Fruit fly (Drosophila melanogaster) whole organism, wandering third instar larva: ENCODE data around the gene sra.

Source experiments
- Abd-B ChIP-seq: fragments of >200 bp; optimal IDR thresholded peaks from 2 replicates; lab custom pipeline; 2017; ENCODE audit warnings: missing biosample characterization, missing genetic modification characterization
- CG32264 ChIP-seq: fragments of 200-800 bp; sonication (Bioruptor generic); optimal IDR thresholded peaks from 2 replicates; lab custom pipeline; 2016; ENCODE audit warnings: missing biosample characterization, missing genetic modification characterization
- CG9705 ChIP-seq: fragments of 200-800 bp; sonication (Bioruptor generic); optimal IDR thresholded peaks from 2 replicates; lab custom pipeline; 2018; ENCODE audit warnings: missing biosample characterization, mild to moderate bottlenecking, missing genetic modification characterization
- CrebA ChIP-seq: fragments of 200-800 bp; sonication (Bioruptor generic); optimal IDR thresholded peaks from 2 replicates; lab custom pipeline; 2016; ENCODE audit warnings: missing biosample characterization, mild to moderate bottlenecking, missing genetic modification characterization, borderline replicate concordance
- Dfd ChIP-seq: fragments of >200 bp; optimal IDR thresholded peaks from 2 replicates; lab custom pipeline; 2017; ENCODE audit warnings: missing biosample characterization, missing genetic modification characterization
- Dif ChIP-seq: fragments of 200-275, 200-300 bp; sonication (Bioruptor generic); optimal IDR thresholded peaks from 2 replicates; lab custom pipeline; 2018; ENCODE audit warnings: missing biosample characterization, missing genetic modification characterization; ENCODE audit not compliant: partially characterized antibody
- GATAd ChIP-seq: sonication (Bioruptor generic); optimal IDR thresholded peaks from 2 replicates; lab custom pipeline; 2016; ENCODE audit warnings: missing biosample characterization, missing genetic modification characterization
- HLH106 ChIP-seq: fragments of 200-800 bp; optimal IDR thresholded peaks from 3 replicates; lab custom pipeline; 2019; ENCODE audit warnings: missing biosample characterization, mild to moderate bottlenecking, missing genetic modification characterization, moderate library complexity
- Hnf4 ChIP-seq: fragments of 200-800 bp; sonication (Bioruptor generic); optimal IDR thresholded peaks from 2 replicates; lab custom pipeline; 2016; ENCODE audit warnings: missing biosample characterization, mild to moderate bottlenecking, missing genetic modification characterization
- Hr78 ChIP-seq: fragments of >200 bp; optimal IDR thresholded peaks from 2 replicates; lab custom pipeline; 2017; ENCODE audit warnings: missing biosample characterization, missing genetic modification characterization
- Hr83 ChIP-seq: fragments of 200-300 bp; sonication (Bioruptor generic); optimal IDR thresholded peaks from 2 replicates; lab custom pipeline; 2016; ENCODE audit warnings: missing biosample characterization, mild to moderate bottlenecking, missing genetic modification characterization, moderate library complexity; ENCODE audit not compliant: poor library complexity, severe bottlenecking
- Jra ChIP-seq: sonication (Bioruptor generic); optimal IDR thresholded peaks from 2 replicates; lab custom pipeline; 2016; ENCODE audit warnings: missing biosample characterization, missing genetic modification characterization
- Mio ChIP-seq: sonication (Bioruptor generic); optimal IDR thresholded peaks from 2 replicates; lab custom pipeline; 2016; ENCODE audit warnings: missing biosample characterization, missing genetic modification characterization
- Myc ChIP-seq: fragments of >200 bp; optimal IDR thresholded peaks from 2 replicates; lab custom pipeline; 2017
- N ChIP-seq: fragments of >200 bp; optimal IDR thresholded peaks from 2 replicates; lab custom pipeline; 2018; ENCODE audit warnings: missing biosample characterization, missing external identifiers, missing genetic modification characterization
- OdsH ChIP-seq: fragments of 200-800 bp; sonication (Bioruptor generic); optimal IDR thresholded peaks from 2 replicates; lab custom pipeline; 2016; ENCODE audit warnings: missing biosample characterization, mild to moderate bottlenecking, missing genetic modification characterization
- Rel ChIP-seq, 2 experiments: fragments of 200-800 bp; sonication (Bioruptor generic) in 1 of 2; optimal IDR thresholded peaks; 2 replicates in 1 of 2; 3 replicates in 1 of 2; lab custom pipeline; 2016 to 2019; ENCODE audit warnings: mild to moderate bottlenecking in 2 of 2, missing biosample characterization in 2 of 2, missing genetic modification characterization in 2 of 2, moderate library complexity in 1 of 2
- Sp1 ChIP-seq: fragments of 200-800 bp; sonication (Bioruptor generic); optimal IDR thresholded peaks from 3 replicates; lab custom pipeline; 2019; ENCODE audit warnings: missing biosample characterization, mild to moderate bottlenecking, missing genetic modification characterization, moderate library complexity
- Vsx2 ChIP-seq: fragments of 200-300, 225-300 bp; sonication (Bioruptor generic); optimal IDR thresholded peaks from 2 replicates; lab custom pipeline; 2018; ENCODE audit warnings: missing biosample characterization, missing genetic modification characterization; ENCODE audit not compliant: partially characterized antibody
- br ChIP-seq: fragments of 200-800 bp; sonication (Bioruptor generic); optimal IDR thresholded peaks from 2 replicates; lab custom pipeline; 2016; ENCODE audit warnings: missing biosample characterization, missing genetic modification characterization
- brk ChIP-seq: fragments of 200-800 bp; sonication (Bioruptor generic); optimal IDR thresholded peaks from 2 replicates; lab custom pipeline; 2016; ENCODE audit warnings: missing biosample characterization, mild to moderate bottlenecking, missing genetic modification characterization
- dl ChIP-seq, 2 experiments: fragments of 175-275, 200-275 bp in 1 of 2; fragments of 200-275 bp in 1 of 2; sonication (Bioruptor generic); optimal IDR thresholded peaks; lab custom pipeline; 2018; ENCODE audit warnings: mild to moderate bottlenecking in 2 of 2, missing biosample characterization in 2 of 2, missing genetic modification characterization in 2 of 2, moderate library complexity in 2 of 2; ENCODE audit not compliant: partially characterized antibody in 2 of 2, insufficient read depth in 1 of 2
- dmrt93B ChIP-seq: fragments of 200-800 bp; sonication (Bioruptor generic); optimal IDR thresholded peaks from 2 replicates; lab custom pipeline; 2018; ENCODE audit warnings: missing biosample characterization, mild to moderate bottlenecking, missing genetic modification characterization
- dsf ChIP-seq: sonication (Bioruptor generic); optimal IDR thresholded peaks from 2 replicates; lab custom pipeline; 2016; ENCODE audit warnings: missing biosample characterization, missing genetic modification characterization, borderline replicate concordance
- ey ChIP-seq: fragments of 200-800 bp; sonication (Bioruptor generic); optimal IDR thresholded peaks from 2 replicates; lab custom pipeline; 2016; ENCODE audit warnings: missing biosample characterization, missing genetic modification characterization
- foxo ChIP-seq, 2 experiments: fragments of 200-800 bp; sonication (Bioruptor generic); optimal IDR thresholded peaks; 2 replicates in 1 of 2; 3 replicates in 1 of 2; lab custom pipeline; 2016 to 2017; ENCODE audit warnings: missing biosample characterization in 2 of 2, missing genetic modification characterization in 2 of 2
- fru ChIP-seq: fragments of 200-800 bp; sonication (Bioruptor generic); optimal IDR thresholded peaks from 3 replicates; lab custom pipeline; 2016; ENCODE audit warnings: missing biosample characterization, mild to moderate bottlenecking, missing genetic modification characterization
- h ChIP-seq: fragments of 200-800 bp; sonication (Bioruptor generic); optimal IDR thresholded peaks from 3 replicates; lab custom pipeline; 2016; ENCODE audit warnings: missing biosample characterization, mild to moderate bottlenecking, missing genetic modification characterization
- jim ChIP-seq: fragments of 175-275, 200-325 bp; sonication (Bioruptor generic); optimal IDR thresholded peaks from 2 replicates; lab custom pipeline; 2016; ENCODE audit warnings: missing biosample characterization, mild to moderate bottlenecking, missing genetic modification characterization
- lola ChIP-seq: fragments of >200 bp; optimal IDR thresholded peaks from 2 replicates; lab custom pipeline; 2017; ENCODE audit warnings: missing biosample characterization, missing genetic modification characterization
- pan ChIP-seq: fragments of >200 bp; optimal IDR thresholded peaks from 2 replicates; lab custom pipeline; 2017
- psq ChIP-seq: fragments of 200-800 bp; sonication (Bioruptor generic); optimal IDR thresholded peaks from 3 replicates; lab custom pipeline; 2017; ENCODE audit warnings: missing biosample characterization, mild to moderate bottlenecking, missing genetic modification characterization, moderate library complexity
- rgr ChIP-seq: fragments of 200-800 bp; sonication (Bioruptor generic); optimal IDR thresholded peaks from 3 replicates; lab custom pipeline; 2016; ENCODE audit warnings: missing biosample characterization, mild to moderate bottlenecking, missing genetic modification characterization
- sage ChIP-seq: fragments of 200-800 bp; sonication (Bioruptor generic); optimal IDR thresholded peaks from 2 replicates; lab custom pipeline; 2016; ENCODE audit warnings: missing biosample characterization, mild to moderate bottlenecking, missing genetic modification characterization
- sv ChIP-seq: fragments of 200-800 bp; sonication (Bioruptor generic); optimal IDR thresholded peaks from 3 replicates; lab custom pipeline; 2016; ENCODE audit warnings: missing biosample characterization, missing genetic modification characterization
- tai ChIP-seq: sonication (Bioruptor generic); optimal IDR thresholded peaks from 2 replicates; lab custom pipeline; 2016; ENCODE audit warnings: missing biosample characterization, missing genetic modification characterization
- usp ChIP-seq: fragments of >200 bp; optimal IDR thresholded peaks from 2 replicates; lab custom pipeline; 2017; ENCODE audit warnings: missing biosample characterization, missing genetic modification characterization
- woc ChIP-seq: sonication (Bioruptor generic); optimal IDR thresholded peaks from 2 replicates; lab custom pipeline; 2016; ENCODE audit warnings: missing biosample characterization, mild to moderate bottlenecking, missing genetic modification characterization

sra gene

DNA sequence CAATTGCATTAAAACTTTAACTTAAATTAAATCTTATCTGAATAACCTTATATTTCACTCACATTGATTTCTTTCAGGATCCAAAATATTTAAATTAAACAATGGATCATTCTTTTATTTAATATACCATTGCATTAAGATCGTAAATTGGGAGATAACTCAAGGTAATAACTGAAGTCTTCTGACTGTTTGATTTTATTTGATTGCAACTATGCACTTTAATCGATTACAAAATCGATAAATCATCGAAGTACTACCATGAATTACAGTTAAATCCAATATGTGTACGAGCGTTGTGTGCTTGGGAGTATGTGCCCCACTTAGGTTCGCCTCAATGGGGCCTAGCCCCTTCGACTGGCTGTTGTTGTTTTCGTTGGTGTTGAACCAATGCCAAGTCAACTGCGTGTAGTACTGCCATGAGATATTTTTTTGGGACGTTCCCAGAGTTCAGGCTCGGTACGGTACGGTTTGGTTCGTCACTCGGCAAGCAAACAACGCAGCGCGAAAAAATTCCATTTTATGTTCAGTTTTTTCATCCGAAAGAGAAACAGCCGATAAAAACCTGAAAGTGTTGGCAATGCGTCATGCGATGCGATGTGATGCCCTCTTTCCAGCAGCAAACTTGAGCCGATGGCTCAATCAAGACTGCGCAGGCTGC, 25.2 kb downstream of the sra start:
- TF ChIP-seq CG32264 (no peak), jim (no peak), woc (GFP tag; lab: Kevin White, UChicago) (peak; percentile 29), Mio (GFP tag; lab: Kevin White, UChicago) (no peak), pan (lab: Kevin White, UChicago) (no peak), Hr78 (GFP tag; lab: Kevin White, UChicago) (no peak), h (GFP tag; lab: Kevin White, UChicago) (peak; percentile 39), HLH106 (no peak), lola (no peak), fru (GFP tag; lab: Kevin White, UChicago) (peak; percentile 16), sage (no peak), ey (GFP tag; lab: Kevin White, UChicago) (peak; percentile 5), Hnf4 (GFP tag; lab: Kevin White, UChicago) (no peak), Dfd (GFP tag; lab: Kevin White, UChicago) (no peak), N (no peak), Sp1 (peak; percentile 16), OdsH (GFP tag; lab: Kevin White, UChicago) (no peak), dl (GFP tag; optimal IDR thresholded peaks at IDR 0.05; lab: Kevin White, UChicago; ENCODE audit: insufficient read depth in 1 of 2, partially characterized antibody in 2 of 2) (no peak), Rel (GFP tag; optimal IDR thresholded peaks at IDR 0.05; lab: Kevin White, UChicago) (peak; percentile 66), Rel (tag; optimal IDR thresholded peaks at IDR 0.05; lab: Kevin White, UChicago) (peak; percentile 51), tai (GFP tag; lab: Kevin White, UChicago) (no peak), dmrt93B (no peak), foxo (GFP tag; optimal IDR thresholded peaks at IDR 0.05; lab: Kevin White, UChicago) (peak in 1 of 2 experiments; percentile 17), sv (GFP tag; lab: Kevin White, UChicago) (no peak), Abd-B (GFP tag; lab: Kevin White, UChicago) (no peak), brk (GFP tag; lab: Kevin White, UChicago) (no peak), Jra (GFP tag; lab: Kevin White, UChicago) (peak; percentile 46), psq (no peak), GATAd (GFP tag; lab: Kevin White, UChicago) (no peak), br (GFP tag; lab: Kevin White, UChicago) (no peak), Myc (no peak), usp (GFP tag; lab: Kevin White, UChicago) (no peak), CG9705 (no peak), Hr83 (GFP tag; lab: Kevin White, UChicago) (peak; percentile 5), Vsx2 (GFP tag; lab: Kevin White, UChicago) (peak; percentile 24), Dif (GFP tag; lab: Kevin White, UChicago) (no peak), rgr (peak; percentile 20), dsf (GFP tag; lab: Kevin White, UChicago) (no peak), CrebA (GFP tag; lab: Kevin White, UChicago) (no peak)

DNA sequence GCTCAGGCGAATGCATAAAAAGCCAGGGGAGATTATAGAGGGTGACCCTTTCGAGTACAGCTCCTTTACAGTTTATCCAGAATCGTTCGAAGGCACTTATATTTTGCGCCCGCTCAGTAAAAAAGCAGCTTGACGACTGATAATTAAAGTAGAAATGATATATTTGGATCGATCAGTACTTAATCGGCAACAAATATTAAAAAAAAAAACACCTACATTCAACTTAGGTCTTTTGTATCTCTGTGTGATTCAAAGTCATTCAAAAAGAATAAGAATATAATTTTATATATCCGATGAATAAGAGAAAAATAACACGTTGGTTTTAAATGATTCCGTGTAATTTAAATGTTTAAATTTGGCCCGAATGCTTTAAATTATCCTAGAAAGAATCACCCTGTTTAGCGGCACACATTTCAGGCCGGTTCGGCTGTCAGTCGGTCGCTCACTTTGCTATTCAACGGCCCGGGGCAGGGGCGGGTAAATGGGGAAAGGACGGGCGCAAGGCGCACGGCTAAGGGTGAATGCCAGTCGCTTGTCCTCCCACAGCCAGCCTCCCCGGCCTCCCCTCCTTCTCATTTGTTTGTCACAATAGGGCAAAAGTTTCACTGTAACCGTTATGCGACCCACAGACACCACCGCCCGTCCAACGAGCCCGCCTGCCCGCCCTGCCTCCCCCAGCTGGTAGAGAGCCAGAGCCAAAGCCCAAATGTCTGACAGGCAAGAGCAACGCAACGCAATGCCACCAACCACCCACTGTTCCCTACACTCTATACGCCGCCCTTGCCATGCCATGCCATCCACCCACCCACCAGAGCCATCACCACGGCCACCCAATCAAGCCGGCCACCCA, 26.3 kb downstream of the sra start:
- peak; percentile 8 for TF ChIP-seq ey (GFP tag; lab: Kevin White, UChicago)
- peak; percentile 31 for TF ChIP-seq br (GFP tag; lab: Kevin White, UChicago)
- TF ChIP-seq fru (GFP tag; lab: Kevin White, UChicago), result peak; percentile 55
- TF ChIP-seq h (GFP tag; lab: Kevin White, UChicago), result peak; percentile 42
- TF ChIP-seq Abd-B (GFP tag; lab: Kevin White, UChicago), result no peak
- no peak for TF ChIP-seq lola
- no peak for TF ChIP-seq jim
- no peak for TF ChIP-seq CG32264
- TF ChIP-seq HLH106, result peak; percentile 5
- peak in 1 of 2 experiments; percentile 60 for TF ChIP-seq foxo (GFP tag; optimal IDR thresholded peaks at IDR 0.05; lab: Kevin White, UChicago)
- TF ChIP-seq usp (GFP tag; lab: Kevin White, UChicago), result no peak
- peak; percentile 1 for TF ChIP-seq dmrt93B
- peak; percentile 25 for TF ChIP-seq Sp1
- peak; percentile 58 for TF ChIP-seq Dfd (GFP tag; lab: Kevin White, UChicago)
- TF ChIP-seq, all 38 proteins: peak for 9
